Worm (Caenorhabditis elegans): ENCODE results near the gene srlf-33.

The srlf-33 gene

ce11 chrIV:11945621-11946020 lies 20.4 kb upstream of the srlf-33 start, which contains the start of gene ZK829.3:
ZK829.3 (minus strand) TSS chrIV:11945721.
- TF ChIP-seq chd-7 (tag; optimal IDR thresholded peaks at IDR 0.05) (no peak), nhr-27 (tag; optimal IDR thresholded peaks at IDR 0.05) (no peak), B0035.1 (tag; optimal IDR thresholded peaks at IDR 0.05) (no peak), ceh-79 (tag; optimal IDR thresholded peaks at IDR 0.05) (no peak), nfyb-1 (GFP tag; IDR thresholded peaks at IDR 0.05) (no peak), cebp-1 (GFP tag; IDR thresholded peaks at IDR 0.05) (no peak), cebp-1 (tag; optimal IDR thresholded peaks at IDR 0.05) (no peak), F49E8.2 (tag; optimal IDR thresholded peaks at IDR 0.05; ENCODE audit: insufficient read depth) (no peak), repo-1 (tag; optimal IDR thresholded peaks at IDR 0.05) (no peak), F39B2.1 (GFP tag; IDR thresholded peaks at IDR 0.05) (no peak), gei-17 (GFP tag; optimal IDR thresholded peaks at IDR 0.05) (no peak), rpc-1 (optimal IDR thresholded peaks at IDR 0.05) (no peak), rpc-1 (tag; optimal IDR thresholded peaks at IDR 0.05) (no peak), aptf-2 (GFP tag; conservative IDR thresholded peaks at IDR 0.05) (no peak), die-1 (tag; optimal IDR thresholded peaks at IDR 0.05) (no peak), T26A5.8 (tag; optimal IDR thresholded peaks at IDR 0.05) (no peak), tbp1 (GFP tag; optimal IDR thresholded peaks at IDR 0.05) (no peak), nhr-90 (tag; optimal IDR thresholded peaks at IDR 0.05) (no peak), him-1 (tag; optimal IDR thresholded peaks at IDR 0.05) (no peak), xnd-1 (tag; optimal IDR thresholded peaks at IDR 0.05) (no peak), sptf-2 (GFP tag; optimal IDR thresholded peaks at IDR 0.05) (no peak), F57C9.4 (tag; optimal IDR thresholded peaks at IDR 0.05) (no peak)

- TF ChIP-seq snpc-3.4 (tag; optimal IDR thresholded peaks at IDR 0.05) (no peak), nhr-120 (GFP tag; IDR thresholded peaks at IDR 0.05) (no peak), die-1 (tag; optimal IDR thresholded peaks at IDR 0.05) (no peak), attf-6 (GFP tag; IDR thresholded peaks at IDR 0.05) (no peak), xnd-1 (tag; optimal IDR thresholded peaks at IDR 0.05) (no peak), B0261.1 (tag; optimal IDR thresholded peaks at IDR 0.05) (no peak), nhr-90 (tag; optimal IDR thresholded peaks at IDR 0.05) (no peak), tbp1 (GFP tag; optimal IDR thresholded peaks at IDR 0.05) (no peak), hmg-1.2 (GFP tag; IDR thresholded peaks at IDR 0.05) (no peak), Y56A3A.18 (GFP tag; IDR thresholded peaks at IDR 0.05) (no peak), athp-1 (tag; optimal IDR thresholded peaks at IDR 0.05) (no peak), unc-130 (GFP tag; optimal IDR thresholded peaks at IDR 0.05) (no peak), madf-3 (GFP tag; IDR thresholded peaks at IDR 0.05) (no peak)
These were observed 17.1 kb upstream of the srlf-33 start, which contains the start of gene ZK829.1 for ce11 chrIV:11942313-11942712. ZK829.1 (minus strand) TSS chrIV:11942413.

- TF ChIP-seq sptf-2 (GFP tag; optimal IDR thresholded peaks at IDR 0.05) (no peak), K11D2.4 (GFP tag; IDR thresholded peaks at IDR 0.05) (0 out of 2 replicates have a peak, but pooled peaks have one; percentile 43), nfya-1 (tag; optimal IDR thresholded peaks at IDR 0.05; ENCODE audit: borderline replicate concordance, insufficient read depth) (no peak), chd-7 (tag; optimal IDR thresholded peaks at IDR 0.05) (no peak), madf-10 (tag; optimal IDR thresholded peaks at IDR 0.05) (no peak), cebp-2 (GFP tag; IDR thresholded peaks at IDR 0.05) (no peak)
These were observed 13.3 kb upstream of the srlf-33 start for ce11 chrIV:11938554-11938953.

ce11 chrIV:11937087-11937486 lies 11.8 kb upstream of the srlf-33 start, which contains the start of gene slc-5A12:
slc-5A12 (plus strand) TSS chrIV:11937419.
- TF ChIP-seq F39B2.1 (GFP tag; IDR thresholded peaks at IDR 0.05), result no peak
- no peak for TF ChIP-seq nhr-120 (GFP tag; IDR thresholded peaks at IDR 0.05)
- no peak for TF ChIP-seq egrh-3 (GFP tag; IDR thresholded peaks at IDR 0.05)
- TF ChIP-seq ceh-27 (GFP tag; optimal IDR thresholded peaks at IDR 0.05), result no peak
- no peak for TF ChIP-seq ztf-25 (GFP tag; IDR thresholded peaks at IDR 0.05)
- TF ChIP-seq nhr-27 (tag; optimal IDR thresholded peaks at IDR 0.05), result no peak
- no peak for TF ChIP-seq ceh-91 (GFP tag; IDR thresholded peaks at IDR 0.05)
- no peak for TF ChIP-seq Y67H2A.10 (GFP tag; conservative IDR thresholded peaks at IDR 0.05)
- no peak for TF ChIP-seq cebp-2 (GFP tag; IDR thresholded peaks at IDR 0.05)
- no peak for TF ChIP-seq tbx-9 (tag; optimal IDR thresholded peaks at IDR 0.05; ENCODE audit: borderline replicate concordance)
- no peak for TF ChIP-seq F33H1.4 (GFP tag; IDR thresholded peaks at IDR 0.05)
- TF ChIP-seq cebp-1 (GFP tag; IDR thresholded peaks at IDR 0.05), result no peak
- no peak for TF ChIP-seq cebp-1 (tag; optimal IDR thresholded peaks at IDR 0.05)
- TF ChIP-seq hrde-1 (tag; optimal IDR thresholded peaks at IDR 0.05; ENCODE audit: borderline replicate concordance), result no peak
- TF ChIP-seq B0261.1 (tag; optimal IDR thresholded peaks at IDR 0.05), result no peak
- no peak for TF ChIP-seq sdz-38 (tag; optimal IDR thresholded peaks at IDR 0.05)
- no peak for TF ChIP-seq F57C9.4 (tag; optimal IDR thresholded peaks at IDR 0.05)
- TF ChIP-seq madf-10 (tag; optimal IDR thresholded peaks at IDR 0.05), result no peak
